Worm (Caenorhabditis elegans) whole organism, dauer: Measurements from ENCODE around the gene F56C9.10.

Experiments
- unc-62 ChIP-seq: sonication (generic microtip); optimal IDR thresholded peaks from 2 replicates; lab custom pipeline; 2017; ENCODE audit warnings: missing biosample characterization, missing genetic modification reagents, missing genetic modification characterization

F56C9.10 gene

DNA sequence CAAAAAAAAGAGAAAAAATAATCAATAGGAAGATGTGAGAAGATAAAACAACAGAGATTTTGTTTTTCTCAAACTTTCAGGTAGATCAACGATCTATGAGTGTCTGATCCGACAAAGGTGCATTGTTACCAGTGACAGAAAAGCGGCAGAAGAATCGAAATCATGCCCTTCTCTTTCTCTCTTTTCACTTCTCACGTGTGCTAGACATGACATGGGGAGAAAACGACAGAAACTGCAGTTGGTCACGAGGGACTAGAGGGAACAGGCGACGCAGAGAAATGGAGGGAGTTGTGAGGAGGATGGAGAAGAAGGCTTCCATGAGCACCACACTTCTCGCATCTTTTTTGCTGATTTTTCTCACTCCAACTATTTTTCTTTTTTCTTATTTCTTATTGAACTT is at the start of gene F56C9.10:
TSS of gene F56C9.10 (minus strand) at position 97 of the 400 bp plus-strand sequence.
- no peak for TF ChIP-seq unc-62 (GFP tag; lab: Kevin White, UChicago)

DNA sequence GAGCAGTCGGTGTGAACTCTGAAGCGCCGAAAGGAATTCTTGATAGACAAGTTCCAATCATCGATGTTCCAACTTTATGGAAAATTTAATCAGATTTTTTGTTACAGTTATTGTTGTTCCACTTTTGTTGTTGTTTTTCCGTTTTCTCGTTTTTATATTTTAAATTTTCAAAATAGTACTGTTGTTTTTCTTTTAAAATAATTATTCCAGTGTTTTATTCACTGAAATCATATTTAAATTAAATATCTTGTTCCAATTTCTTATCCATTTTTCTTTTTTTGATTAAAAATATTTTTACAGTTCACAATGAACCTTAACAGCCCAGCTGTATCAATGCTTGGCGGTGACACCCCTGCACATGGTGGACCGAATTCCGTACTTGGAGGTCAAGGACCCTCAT is 48.6 kb upstream of the F56C9.10 start, which contains the start of gene tbp-1:
TSS of gene tbp-1 (plus strand) at position 301 of the 400 bp plus-strand sequence.
- no peak for TF ChIP-seq unc-62 (GFP tag; lab: Kevin White, UChicago)

DNA sequence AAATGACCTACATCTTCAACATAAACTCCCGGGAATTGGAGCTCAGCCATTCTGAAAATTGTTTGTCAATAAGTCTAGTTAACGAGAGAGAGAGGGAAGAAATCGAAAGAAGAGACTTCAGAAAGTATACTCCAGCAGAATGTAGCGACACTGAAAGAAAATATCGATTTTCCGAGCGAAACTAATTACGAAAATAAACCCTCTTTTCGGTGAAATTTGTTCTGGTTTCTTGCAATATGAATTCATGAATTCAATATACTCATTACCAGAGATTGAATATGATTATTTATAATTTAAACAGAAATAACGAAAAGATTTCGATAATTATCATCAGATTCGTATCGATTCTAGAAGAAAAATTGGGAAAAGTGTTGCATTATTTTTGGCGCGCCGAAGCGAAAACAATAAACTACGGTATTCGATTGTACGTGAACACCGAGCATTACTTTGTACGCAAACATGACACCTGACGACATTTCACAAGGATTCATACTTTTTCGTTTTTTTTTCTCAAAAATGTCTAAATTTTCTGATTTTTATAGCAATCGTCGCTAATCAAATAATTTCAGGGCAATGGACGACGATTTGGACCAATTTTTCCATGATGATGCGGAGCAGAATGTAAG is 46.5 kb upstream of the F56C9.10 start, which contains the start of the genes hmg-4 and T20B12.3:
TSS of gene hmg-4 (minus strand) at position 51 of the 626 bp plus-strand sequence.
TSS of gene T20B12.3 (plus strand) at position 570 of the 626 bp plus-strand sequence.
- TF ChIP-seq unc-62 (GFP tag; lab: Kevin White, UChicago) = no peak

DNA sequence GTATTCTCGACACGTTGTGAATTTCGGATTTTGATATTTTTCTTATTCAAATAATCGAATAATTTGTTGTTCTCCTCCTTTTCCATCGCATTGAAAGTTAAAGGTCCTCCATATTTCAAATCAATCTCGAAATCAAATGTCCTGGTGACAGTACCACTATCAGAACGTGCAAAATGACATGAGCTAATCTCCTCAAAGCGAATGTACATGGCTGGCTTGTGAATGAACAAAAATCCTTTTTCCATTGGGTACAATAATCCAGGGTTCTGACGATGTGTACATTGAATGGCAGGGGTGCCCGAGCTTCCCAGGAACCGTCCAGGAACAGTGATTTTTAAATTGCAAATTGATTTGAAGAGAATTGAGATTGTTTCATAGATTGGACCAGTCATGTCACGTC is 45.0 kb upstream of the F56C9.10 start:
- no peak for TF ChIP-seq unc-62 (GFP tag; lab: Kevin White, UChicago)

DNA sequence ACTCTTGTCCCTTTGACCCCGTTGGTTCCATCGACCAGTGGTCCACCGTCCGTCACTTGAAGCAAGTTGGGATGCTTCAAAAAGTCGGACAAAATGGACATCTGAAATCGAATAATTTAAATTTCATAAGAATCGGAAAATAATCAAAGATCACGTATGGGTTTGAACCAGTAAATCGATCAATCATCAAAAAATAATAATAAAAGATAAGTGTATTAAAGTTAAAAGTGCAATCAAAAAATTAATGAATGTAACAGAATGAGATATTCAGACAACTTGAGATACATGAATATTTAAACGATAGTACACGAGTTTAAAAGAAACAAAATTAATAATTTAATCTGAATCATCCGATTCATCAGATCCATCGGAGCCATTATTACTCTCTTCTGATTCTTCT is 43.8 kb upstream of the F56C9.10 start, which contains the start of gene T20B12.7:
TSS of gene T20B12.7 (minus strand) at position 101 of the 400 bp plus-strand sequence.
- no peak for TF ChIP-seq unc-62 (GFP tag; lab: Kevin White, UChicago)

DNA sequence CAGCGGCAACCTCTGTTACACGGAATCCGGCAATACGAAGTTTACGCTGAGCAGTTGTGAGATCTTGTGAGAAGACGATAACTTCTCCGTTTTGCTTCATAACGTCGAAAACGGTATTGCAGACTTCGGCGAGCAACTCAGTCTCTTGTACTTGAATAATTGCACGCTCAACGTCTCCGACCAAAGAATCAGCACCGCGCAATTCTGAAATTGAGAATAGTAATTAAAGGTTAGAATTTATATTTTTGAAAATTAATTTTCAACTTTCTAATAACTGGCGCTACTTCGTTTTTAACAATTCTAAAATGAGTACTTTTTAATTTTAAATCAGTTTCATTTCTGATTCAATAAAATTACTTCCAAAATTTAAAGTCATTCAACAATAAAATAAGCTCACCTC is 43.4 kb upstream of the F56C9.10 start:
- TF ChIP-seq unc-62 (GFP tag; lab: Kevin White, UChicago) = no peak

DNA sequence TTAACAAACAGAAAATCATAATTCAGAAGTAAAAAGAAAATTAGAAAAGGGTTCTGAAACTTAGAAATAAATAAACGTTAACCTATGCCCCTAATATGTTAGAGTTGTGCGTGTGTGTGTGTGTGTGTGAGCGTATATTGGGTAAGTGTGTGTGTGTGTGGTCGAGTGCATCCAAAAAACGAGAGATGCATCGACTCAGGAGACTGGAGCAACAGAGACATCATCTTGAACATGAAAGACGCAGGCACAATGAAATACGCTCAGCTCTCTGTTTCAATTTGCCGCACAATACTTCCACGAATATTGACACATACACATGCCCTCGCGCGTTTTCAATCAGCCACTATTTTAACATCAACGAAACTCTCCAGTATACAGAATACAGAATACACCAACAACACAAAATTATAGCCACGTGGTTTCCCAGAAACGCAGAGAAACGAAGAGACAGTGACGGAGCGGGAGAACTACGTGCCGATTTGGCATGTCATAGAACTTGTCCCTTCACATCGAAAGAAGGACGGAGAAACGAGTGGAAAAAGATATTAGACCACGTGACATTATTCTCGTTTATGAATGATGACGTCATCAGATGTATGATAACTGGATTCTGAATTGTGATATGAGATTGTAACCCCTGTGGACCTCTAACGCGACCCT is 41.2 kb upstream of the F56C9.10 start:
- no peak for TF ChIP-seq unc-62 (GFP tag; lab: Kevin White, UChicago)

DNA sequence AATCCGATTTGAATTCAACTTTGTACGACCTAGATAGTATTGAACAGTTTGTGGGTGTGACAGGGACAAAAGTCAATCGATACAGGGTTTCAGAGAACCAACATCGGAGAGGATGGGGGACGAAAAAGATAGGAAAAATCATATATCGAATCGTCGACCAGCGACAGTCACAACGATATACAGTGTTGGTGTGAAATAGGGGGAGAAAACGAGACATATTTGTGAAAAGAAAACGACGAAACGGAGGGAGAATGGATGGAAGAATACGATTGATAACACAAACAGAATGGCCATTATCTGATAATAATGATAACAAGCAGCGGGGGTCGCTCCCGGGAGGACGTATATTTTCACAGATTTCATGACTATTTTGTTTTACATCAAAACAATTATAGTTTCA is 40.3 kb upstream of the F56C9.10 start:
- TF ChIP-seq unc-62 (GFP tag; lab: Kevin White, UChicago) = no peak

DNA sequence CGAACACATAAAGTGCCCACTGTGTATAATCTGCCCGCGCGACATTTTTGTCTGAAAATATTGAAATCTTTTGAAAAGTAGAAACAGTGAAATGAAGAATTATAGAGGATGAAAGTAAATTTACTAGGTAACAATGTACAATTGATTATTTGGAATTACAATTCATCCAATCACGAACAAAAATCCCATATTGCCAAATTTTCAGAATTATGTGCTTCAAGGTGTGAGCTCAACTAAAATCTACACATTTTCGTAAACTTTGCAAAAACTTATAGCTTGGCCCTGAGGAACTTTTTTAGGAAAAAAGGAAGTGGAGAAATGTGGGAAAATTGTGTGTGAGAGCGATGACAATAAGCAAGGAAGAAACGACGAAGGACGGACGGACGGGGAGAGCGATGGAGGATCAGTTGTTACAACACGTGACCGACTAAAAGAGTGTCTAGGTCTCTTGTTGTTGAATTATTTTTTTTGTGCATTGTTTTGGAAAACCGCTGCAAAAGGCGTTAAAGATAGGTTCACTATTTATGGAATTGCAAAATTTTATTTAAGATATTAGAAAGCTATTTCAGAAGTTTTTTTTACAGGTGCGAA is 39.7 kb upstream of the F56C9.10 start, which contains the start of gene mml-1:
TSS of gene mml-1 (minus strand) at position 51 of the 591 bp plus-strand sequence.
- TF ChIP-seq unc-62 (GFP tag; lab: Kevin White, UChicago) = no peak

DNA sequence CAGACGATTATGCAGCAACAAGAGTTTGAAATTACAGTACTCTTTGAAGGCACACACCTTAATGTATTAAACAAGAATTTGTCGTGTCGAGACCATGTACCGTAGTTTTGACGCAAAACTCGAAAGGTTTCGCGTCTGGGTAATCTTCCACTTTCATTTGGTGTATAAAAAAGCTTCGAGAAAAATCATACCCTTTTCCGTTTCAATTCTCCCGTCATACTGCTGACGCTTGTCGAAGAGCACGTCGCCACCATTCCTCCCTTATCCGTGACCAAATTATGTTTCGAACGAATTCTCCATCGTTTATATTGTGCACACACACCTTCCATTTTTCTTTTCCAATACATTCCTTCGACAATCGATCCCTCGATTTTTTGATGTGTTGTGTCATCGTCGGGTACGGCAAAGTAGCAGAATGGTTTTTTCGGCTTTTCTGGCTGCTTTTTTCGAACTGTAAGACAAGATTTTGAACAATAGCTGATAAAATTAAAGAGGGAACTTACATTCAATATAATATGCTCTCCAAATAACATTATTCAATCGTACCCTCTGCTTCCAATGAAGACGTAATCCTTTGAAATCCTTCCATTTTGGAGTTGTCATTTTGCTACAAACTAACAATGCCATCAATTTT is 38.8 kb upstream of the F56C9.10 start:
- TF ChIP-seq unc-62 (GFP tag; lab: Kevin White, UChicago) = no peak

DNA sequence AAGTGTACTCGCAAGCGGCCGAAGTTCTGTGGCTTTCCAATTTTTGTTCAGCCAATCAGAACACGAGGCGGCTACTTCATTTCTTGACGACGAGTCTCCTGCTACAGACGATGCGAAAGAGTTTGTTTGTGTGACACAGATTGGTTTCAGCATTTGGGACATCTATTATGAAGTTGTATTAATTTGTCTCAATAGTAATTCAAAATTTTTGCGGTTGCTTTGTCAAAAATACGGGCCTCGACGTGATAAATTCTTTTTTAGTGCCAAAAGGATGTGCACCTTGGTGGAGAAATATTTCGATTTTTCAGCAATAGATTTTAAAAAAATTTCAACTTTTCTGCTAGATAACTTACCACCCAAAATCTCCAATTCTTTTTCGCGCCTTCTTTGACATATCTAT is 35.5 kb upstream of the F56C9.10 start:
- no peak for TF ChIP-seq unc-62 (GFP tag; lab: Kevin White, UChicago)

DNA sequence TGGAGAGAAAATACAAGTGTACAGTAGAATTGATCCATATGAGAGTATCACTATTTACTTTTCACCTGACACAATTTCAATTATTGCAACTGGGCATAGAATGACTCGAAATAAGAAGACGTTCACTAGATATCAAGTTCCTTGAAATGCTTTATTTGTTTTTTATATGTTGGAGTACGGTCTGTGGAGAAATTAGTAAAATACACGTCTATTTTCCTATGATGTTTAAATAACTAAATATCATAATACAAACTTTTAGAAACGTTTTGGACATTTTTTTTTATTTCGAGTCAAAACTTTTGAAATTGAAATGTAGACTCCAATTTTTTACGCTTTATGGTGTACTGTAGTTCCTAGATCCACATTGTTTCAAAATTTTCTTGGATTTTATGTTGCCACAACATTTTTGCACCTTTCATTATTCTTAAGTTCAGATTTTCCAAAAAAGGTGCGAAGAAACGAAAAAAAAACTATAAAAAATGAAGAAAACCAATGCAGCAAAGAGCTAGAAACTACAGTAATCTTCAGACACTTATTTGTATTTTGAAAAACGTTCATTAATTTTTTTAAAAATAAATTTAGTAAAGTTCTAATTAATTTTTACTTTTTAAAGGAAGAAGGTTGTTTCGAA is 34.4 kb upstream of the F56C9.10 start:
- TF ChIP-seq unc-62 (GFP tag; lab: Kevin White, UChicago) = no peak

DNA sequence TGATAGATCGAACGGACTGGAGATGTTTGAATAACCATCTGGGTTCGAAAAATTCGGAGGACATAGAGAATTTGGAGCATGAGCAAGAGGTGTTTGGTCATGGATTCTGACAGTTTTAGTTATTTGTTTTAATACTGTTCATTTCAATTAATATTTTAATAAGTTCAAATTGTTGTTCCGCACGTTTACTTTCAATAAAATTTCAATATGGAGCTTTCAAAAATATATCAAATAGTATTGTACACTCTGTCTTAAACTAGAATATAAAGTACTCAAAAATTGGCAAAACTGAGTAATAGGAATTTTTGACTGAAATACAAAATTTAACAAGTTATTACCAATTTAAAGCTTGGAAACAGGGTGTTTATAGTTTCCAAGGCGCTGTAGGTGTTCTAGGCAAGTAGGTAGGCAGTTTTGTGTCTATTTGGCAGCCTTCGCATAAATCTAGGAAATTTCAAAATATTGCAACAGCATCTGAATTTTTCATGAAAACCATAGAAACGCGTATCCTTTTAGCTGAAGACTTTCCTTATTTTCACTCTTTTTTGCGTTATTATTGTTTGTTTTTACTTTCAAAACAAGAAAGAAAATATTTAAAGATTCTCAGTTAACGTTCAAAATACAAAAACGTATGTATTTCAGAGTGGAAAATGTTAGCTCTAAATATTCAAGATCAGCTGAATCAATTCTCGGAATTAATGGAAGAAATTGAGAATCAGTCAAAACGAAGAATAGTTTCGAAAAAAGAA is 32.1 kb upstream of the F56C9.10 start, which contains the start of the genes T20B12.5 and T20B12.4:
TSS of gene T20B12.5 (minus strand) at position 101 of the 749 bp plus-strand sequence.
TSS of gene T20B12.4 (plus strand) at position 699 of the 749 bp plus-strand sequence.
- TF ChIP-seq unc-62 (GFP tag; lab: Kevin White, UChicago) = no peak

DNA sequence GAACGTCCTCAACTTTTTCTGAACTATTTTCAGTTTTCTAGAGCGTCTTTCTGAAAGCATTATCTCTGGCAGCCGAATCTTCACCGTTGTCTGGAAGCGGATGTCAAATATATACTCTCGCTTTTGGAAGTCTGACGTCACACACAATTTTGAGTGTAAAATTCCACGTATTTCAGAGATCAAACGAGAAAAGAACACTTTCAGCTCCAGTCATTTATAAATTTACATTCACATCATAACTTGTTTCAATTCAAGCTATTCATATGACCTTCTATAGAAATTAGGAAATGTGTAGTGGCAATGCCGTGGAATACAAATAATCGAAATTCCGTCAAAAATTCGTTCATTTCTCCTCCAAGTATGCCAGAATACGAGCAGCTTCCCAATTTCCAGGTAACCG is 30.5 kb upstream of the F56C9.10 start, which contains the start of gene F08F8.11:
TSS of gene F08F8.11 (plus strand) at position 301 of the 400 bp plus-strand sequence.
- no peak for TF ChIP-seq unc-62 (GFP tag; lab: Kevin White, UChicago)
